Worm (Caenorhabditis elegans): ENCODE results near the gene F26F4.9.

Gene F26F4.9

ce11 chrIII:4951824-4952223 is 39.5 kb upstream of the F26F4.9 start, which contains the start of gene flh-2:
TSS of gene flh-2 (plus strand) at chrIII:4952124.
- TF ChIP-seq ceh-82 (tag; optimal IDR thresholded peaks at IDR 0.05) = no peak
- no peak for TF ChIP-seq lin-13 (GFP tag; optimal IDR thresholded peaks at IDR 0.05)
- TF ChIP-seq alr-1 (tag; optimal IDR thresholded peaks at IDR 0.05) = no peak
- no peak for TF ChIP-seq dmd-4 (tag; optimal IDR thresholded peaks at IDR 0.05)
- no peak for TF ChIP-seq R02D3.7 (tag; optimal IDR thresholded peaks at IDR 0.05)
- TF ChIP-seq unc-55 (GFP tag; optimal IDR thresholded peaks at IDR 0.05) = no peak
- no peak for TF ChIP-seq nhr-21 (tag; optimal IDR thresholded peaks at IDR 0.05)
- TF ChIP-seq sem-4 (tag; optimal IDR thresholded peaks at IDR 0.05) = no peak
- no peak for TF ChIP-seq snpc-4 (tag; optimal IDR thresholded peaks at IDR 0.05)
- no peak for TF ChIP-seq blmp-1 (tag; optimal IDR thresholded peaks at IDR 0.05; ENCODE audit: insufficient read depth)
- TF ChIP-seq sma-3 (GFP tag; optimal IDR thresholded peaks at IDR 0.05) = no peak
- no peak for TF ChIP-seq elt-3 (tag; optimal IDR thresholded peaks at IDR 0.05)
- no peak for TF ChIP-seq ztf-11 (tag; optimal IDR thresholded peaks at IDR 0.05)
- TF ChIP-seq aly-2 (tag; optimal IDR thresholded peaks at IDR 0.05) = no peak
- TF ChIP-seq nhr-12 (tag; optimal IDR thresholded peaks at IDR 0.05) = no peak

ce11 chrIII:4951210-4951609 is 38.9 kb upstream of the F26F4.9 start:
- TF ChIP-seq nhr-21 (tag; optimal IDR thresholded peaks at IDR 0.05) = no peak
- peak; percentile 20 for TF ChIP-seq C34F6.9 (tag; optimal IDR thresholded peaks at IDR 0.05)
- TF ChIP-seq lsy-2 (tag; optimal IDR thresholded peaks at IDR 0.05) = peak in 1 of 2 experiments; percentile 25

- TF ChIP-seq nhr-129 (tag; optimal IDR thresholded peaks at IDR 0.05) = peak; percentile 30
- peak in 1 of 2 experiments; percentile 51 for TF ChIP-seq lsy-2 (tag; optimal IDR thresholded peaks at IDR 0.05)
- peak; percentile 69 for TF ChIP-seq C34F6.9 (tag; optimal IDR thresholded peaks at IDR 0.05)
- TF ChIP-seq sem-4 (tag; optimal IDR thresholded peaks at IDR 0.05) = peak; percentile 6
- TF ChIP-seq lin-11 (tag; optimal IDR thresholded peaks at IDR 0.05) = peak; percentile 33
- no peak for TF ChIP-seq sma-3 (GFP tag; optimal IDR thresholded peaks at IDR 0.05)
- TF ChIP-seq zag-1 (tag; optimal IDR thresholded peaks at IDR 0.05) = peak; percentile 68
- TF ChIP-seq ztf-1 (GFP tag; conservative IDR thresholded peaks at IDR 0.05) = no peak
- peak; percentile 13 to 37 for TF ChIP-seq mdl-1 (tag; optimal IDR thresholded peaks at IDR 0.05)
- TF ChIP-seq unc-55 (GFP tag; optimal IDR thresholded peaks at IDR 0.05) = peak; percentile 65
- TF ChIP-seq nhr-237 (tag; optimal IDR thresholded peaks at IDR 0.05) = no peak
- TF ChIP-seq sma-9 (GFP tag; optimal IDR thresholded peaks at IDR 0.05) = peak; percentile 25
- no peak for TF ChIP-seq sma-9 (tag; optimal IDR thresholded peaks at IDR 0.05)
- peak; percentile 22 for TF ChIP-seq crh-2 (tag; optimal IDR thresholded peaks at IDR 0.05)
- peak; percentile 57 for TF ChIP-seq F13H6.1 (tag; optimal IDR thresholded peaks at IDR 0.05)
- TF ChIP-seq ceh-16 (tag; optimal IDR thresholded peaks at IDR 0.05) = no peak
- no peak for TF ChIP-seq mbf-1 (tag; optimal IDR thresholded peaks at IDR 0.05)
These were observed 38.0 kb upstream of the F26F4.9 start for ce11 chrIII:4950345-4950744.

ce11 chrIII:4948631-4949030 is 36.3 kb upstream of the F26F4.9 start:
- TF ChIP-seq zag-1 (tag; optimal IDR thresholded peaks at IDR 0.05) (no peak), fos-1 (tag; optimal IDR thresholded peaks at IDR 0.05) (no peak), dmd-4 (tag; optimal IDR thresholded peaks at IDR 0.05) (no peak), egl-27 (tag; optimal IDR thresholded peaks at IDR 0.05) (no peak), F13H6.1 (tag; optimal IDR thresholded peaks at IDR 0.05) (no peak), C34F6.9 (tag; optimal IDR thresholded peaks at IDR 0.05) (no peak), alr-1 (tag; optimal IDR thresholded peaks at IDR 0.05) (no peak), peb-1 (tag; optimal IDR thresholded peaks at IDR 0.05) (no peak), R02D3.7 (tag; optimal IDR thresholded peaks at IDR 0.05) (no peak), mdl-1 (tag; optimal IDR thresholded peaks at IDR 0.05) (no peak), skn-1 (tag; optimal IDR thresholded peaks at IDR 0.05) (no peak), nhr-25 (tag; optimal IDR thresholded peaks at IDR 0.05) (no peak)

- TF ChIP-seq ztf-4 (tag; optimal IDR thresholded peaks at IDR 0.05) = no peak
- TF ChIP-seq unc-55 (GFP tag; optimal IDR thresholded peaks at IDR 0.05) = peak; percentile 6
- TF ChIP-seq nhr-129 (tag; optimal IDR thresholded peaks at IDR 0.05) = no peak
- no peak for TF ChIP-seq ceh-82 (tag; optimal IDR thresholded peaks at IDR 0.05)
- TF ChIP-seq nhr-10 (tag; optimal IDR thresholded peaks at IDR 0.05) = no peak
- no peak for TF ChIP-seq mbf-1 (tag; optimal IDR thresholded peaks at IDR 0.05)
- no peak for TF ChIP-seq sem-4 (tag; optimal IDR thresholded peaks at IDR 0.05)
- TF ChIP-seq unc-39 (tag; optimal IDR thresholded peaks at IDR 0.05) = no peak
- no peak for TF ChIP-seq R02D3.7 (tag; optimal IDR thresholded peaks at IDR 0.05)
- TF ChIP-seq F13H6.1 (tag; optimal IDR thresholded peaks at IDR 0.05) = peak; percentile 29
- no peak for TF ChIP-seq lsy-2 (tag; optimal IDR thresholded peaks at IDR 0.05)
- peak; percentile 27 for TF ChIP-seq lin-11 (tag; optimal IDR thresholded peaks at IDR 0.05)
- TF ChIP-seq lin-13 (GFP tag; optimal IDR thresholded peaks at IDR 0.05) = no peak
- TF ChIP-seq gmeb-1 (tag; optimal IDR thresholded peaks at IDR 0.05) = no peak
- no peak for TF ChIP-seq elt-1 (tag; optimal IDR thresholded peaks at IDR 0.05)
- no peak for TF ChIP-seq C34F6.9 (tag; optimal IDR thresholded peaks at IDR 0.05)
- TF ChIP-seq sma-3 (GFP tag; optimal IDR thresholded peaks at IDR 0.05) = no peak
- peak; percentile 35 for TF ChIP-seq lin-39 (tag; optimal IDR thresholded peaks at IDR 0.05)
- no peak for TF ChIP-seq unc-62 (GFP tag; optimal IDR thresholded peaks at IDR 0.05)
- no peak for TF ChIP-seq blmp-1 (tag; optimal IDR thresholded peaks at IDR 0.05; ENCODE audit: insufficient read depth)
These were observed 35.0 kb upstream of the F26F4.9 start for ce11 chrIII:4947352-4947751.
